Worm (Caenorhabditis elegans): ENCODE measurements around the gene col-165.
"Not testable (repeated sequence)": the region's sequence is repeated elsewhere in the genome, so short reads cannot be mapped to it uniquely, and the experiment has no call there.

ce11 chrX:4332305-4332704 lies 21.1 kb upstream of the col-165 start, which contains the start of gene C24A8.6:
- not testable (repeated sequence) for TF ChIP-seq egl-27 (tag; optimal IDR thresholded peaks at IDR 0.05); ama-1 (optimal IDR thresholded peaks at IDR 0.05)
